Fruit fly (Drosophila melanogaster): Measurements from ENCODE around the gene CG15772.

DNA sequence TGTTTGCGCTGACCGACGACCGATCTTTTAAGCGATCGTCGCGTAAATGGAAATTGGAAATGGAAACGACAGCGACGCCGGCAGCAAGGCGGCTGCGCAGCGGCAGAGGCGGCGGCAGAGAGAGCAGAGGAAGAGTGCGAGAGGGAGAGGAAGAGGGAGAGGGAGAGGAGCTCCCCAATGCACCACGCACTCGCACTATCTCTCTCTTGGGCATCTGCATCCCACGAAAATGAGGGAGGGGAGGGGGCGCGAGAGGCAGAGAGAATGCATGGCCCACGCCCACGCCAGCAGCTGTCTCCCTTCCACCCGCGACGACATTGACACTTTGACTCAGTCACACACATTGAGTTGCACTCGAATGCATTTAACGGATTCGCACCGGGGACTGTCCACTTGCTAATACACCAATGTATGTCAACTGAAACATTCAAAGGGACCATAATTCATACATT lies 18.7 kb downstream of the CG15772 start, which contains the start of gene CG3097:
- TF ChIP-seq CG8478 (optimal IDR thresholded peaks at IDR 0.05): no peak
- TF ChIP-seq CTCF (optimal IDR thresholded peaks at IDR 0.05): no peak

Measured in S2 (cell line).